Fruit fly (Drosophila melanogaster): ENCODE data around the gene CG13082.

The CG13082 gene

DNA sequence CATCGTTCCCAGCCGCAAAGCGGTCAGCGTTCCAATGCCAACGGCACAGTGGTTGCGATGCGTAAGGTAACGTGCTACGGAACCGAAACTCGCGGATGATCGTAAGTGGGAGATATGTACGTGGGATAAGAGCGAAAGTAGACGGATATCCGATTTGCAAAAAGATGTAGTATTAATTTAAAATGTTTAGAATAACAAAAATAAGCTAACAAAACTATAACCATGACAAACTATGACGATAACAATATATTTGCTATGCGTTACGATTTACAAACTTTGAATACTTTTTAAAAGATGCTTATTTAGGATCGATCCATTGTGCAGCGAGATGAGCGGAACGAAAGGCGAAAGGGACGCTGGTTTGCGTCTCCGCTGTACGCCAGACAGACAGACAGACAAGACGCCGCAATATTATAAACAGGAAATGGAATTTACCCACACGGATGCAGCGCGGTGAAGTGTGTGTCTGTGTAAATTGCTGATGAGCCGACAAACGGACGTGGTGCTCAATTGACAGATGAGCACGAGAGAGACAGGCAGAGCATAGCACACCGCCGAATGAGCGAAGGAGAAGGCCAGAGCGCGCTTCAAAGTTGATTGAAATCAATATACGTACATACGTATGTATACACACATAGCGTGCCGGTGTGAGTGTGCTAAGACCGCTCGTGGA, 37.5 kb downstream of the CG13082 start (continued):
- TF ChIP-seq MBD-R2 (GFP tag; IDR thresholded peaks at IDR 0.05) = peak; percentile 66
- peak; percentile 95 for TF ChIP-seq Drgx (GFP tag; IDR thresholded peaks at IDR 0.05)
- TF ChIP-seq zf30C (GFP tag; optimal IDR thresholded peaks at IDR 0.05) = no peak
- TF ChIP-seq CG10267 (tag; optimal IDR thresholded peaks at IDR 0.05) = peak; percentile 90
- 0 out of 3 replicates have a peak, but pooled peaks have one; percentile 18 for TF ChIP-seq zen2 (GFP tag; IDR thresholded peaks at IDR 0.05; ENCODE audit: partially characterized antibody)
- TF ChIP-seq CG1603 (tag; optimal IDR thresholded peaks at IDR 0.05) = peak; percentile 94
- peak; percentile 88 for TF ChIP-seq twi (tag; optimal IDR thresholded peaks at IDR 0.05)
- TF ChIP-seq Max (GFP tag; optimal IDR thresholded peaks at IDR 0.05) = peak; percentile 93
- TF ChIP-seq H2.0 (GFP tag; IDR thresholded peaks at IDR 0.05) = peak; percentile 90
- peak; percentile 97 for TF ChIP-seq Xbp1 (GFP tag; optimal IDR thresholded peaks at IDR 0.05)
- peak; percentile 95 for TF ChIP-seq eyg (GFP tag; optimal IDR thresholded peaks at IDR 0.05)
- TF ChIP-seq CG9817 (tag; optimal IDR thresholded peaks at IDR 0.05) = peak; percentile 92
- TF ChIP-seq pan (optimal IDR thresholded peaks at IDR 0.05) = no peak
- peak in 1 of 2 experiments; percentile 95 for TF ChIP-seq pan (GFP tag; optimal IDR thresholded peaks at IDR 0.05 in 1 of 2, IDR thresholded peaks at IDR 0.05 in 1 of 2)
- peak; percentile 99 for TF ChIP-seq CG30403 (GFP tag; optimal IDR thresholded peaks at IDR 0.05)
- TF ChIP-seq HLHmδ (GFP tag; optimal IDR thresholded peaks at IDR 0.05) = peak; percentile 98
- TF ChIP-seq CG8765 (GFP tag; IDR thresholded peaks at IDR 0.05) = peak; percentile 80
- peak; percentile 76; the same call in 2 of the 3 replicates for TF ChIP-seq otp (GFP tag; IDR thresholded peaks at IDR 0.05)
- TF ChIP-seq gsb (GFP tag; IDR thresholded peaks at IDR 0.05) = peak; percentile 90
- peak; percentile 96 for TF ChIP-seq tx (GFP tag; optimal IDR thresholded peaks at IDR 0.05)
- peak; percentile 88 for TF ChIP-seq CG34376 (GFP tag; optimal IDR thresholded peaks at IDR 0.05)
- TF ChIP-seq CG3995 (GFP tag; optimal IDR thresholded peaks at IDR 0.05) = peak; percentile 67
- TF ChIP-seq C15 (GFP tag; IDR thresholded peaks at IDR 0.05) = peak; percentile 90
- TF ChIP-seq trh (GFP tag; optimal IDR thresholded peaks at IDR 0.05) = peak; percentile 96
- peak; percentile 98 for TF ChIP-seq CG2120 (GFP tag; optimal IDR thresholded peaks at IDR 0.05)
- no peak for TF ChIP-seq unc-4 (GFP tag; IDR thresholded peaks at IDR 0.05; ENCODE audit: partially characterized antibody)
- TF ChIP-seq CG10565 (GFP tag; optimal IDR thresholded peaks at IDR 0.05) = peak; percentile 83
- TF ChIP-seq az2 (GFP tag; optimal IDR thresholded peaks at IDR 0.05) = peak; percentile 97
- TF ChIP-seq Scr (GFP tag; IDR thresholded peaks at IDR 0.05; ENCODE audit: partially characterized antibody) = no peak
- peak; percentile 94 for TF ChIP-seq CG31224 (GFP tag; IDR thresholded peaks at IDR 0.05)
- peak; percentile 96 for TF ChIP-seq lab (GFP tag; optimal IDR thresholded peaks at IDR 0.05)
- TF ChIP-seq Hr78 (GFP tag; optimal IDR thresholded peaks at IDR 0.05) = peak in 1 of 2 experiments; percentile 55
- peak; percentile 73 for TF ChIP-seq CG10431 (GFP tag; optimal IDR thresholded peaks at IDR 0.05)
- peak; percentile 91 for TF ChIP-seq zfh1 (GFP tag; IDR thresholded peaks at IDR 0.05)
- TF ChIP-seq CG16815 (GFP tag; optimal IDR thresholded peaks at IDR 0.05) = peak; percentile 97
- TF ChIP-seq Dp (GFP tag; optimal IDR thresholded peaks at IDR 0.05) = no peak
- TF ChIP-seq Dfd (GFP tag; optimal IDR thresholded peaks at IDR 0.05) = no peak
- peak; percentile 95 for TF ChIP-seq row (GFP tag; IDR thresholded peaks at IDR 0.05)
- TF ChIP-seq CG8944 (GFP tag; optimal IDR thresholded peaks at IDR 0.05) = peak; percentile 94
- peak; percentile 86 for TF ChIP-seq sqz (GFP tag; optimal IDR thresholded peaks at IDR 0.05)
- peak; percentile 76 for TF ChIP-seq TFAM (GFP tag; optimal IDR thresholded peaks at IDR 0.05)
- peak; percentile 76 for TF ChIP-seq dimm (GFP tag; IDR thresholded peaks at IDR 0.05)
- TF ChIP-seq wdn (GFP tag; IDR thresholded peaks at IDR 0.05) = peak; percentile 83
- TF ChIP-seq Chrac-16 (GFP tag; optimal IDR thresholded peaks at IDR 0.05) = peak; percentile 96
- TF ChIP-seq CG15696 (tag; optimal IDR thresholded peaks at IDR 0.05) = peak; percentile 87
- TF ChIP-seq CG11504 (tag; optimal IDR thresholded peaks at IDR 0.05) = peak; percentile 96
- TF ChIP-seq H15 (GFP tag; IDR thresholded peaks at IDR 0.05) = peak; percentile 90
- peak; percentile 78 for TF ChIP-seq mirr (GFP tag; optimal IDR thresholded peaks at IDR 0.05)
- TF ChIP-seq Ada2b (GFP tag; IDR thresholded peaks at IDR 0.05) = peak; percentile 92
- TF ChIP-seq slou (GFP tag; optimal IDR thresholded peaks at IDR 0.05) = peak; percentile 96
